Worm (Caenorhabditis elegans) whole organism, L1 larva: ENCODE results near the gene unc-6.

Experiments
- C16A3.4 ChIP-seq: fragments of 150-350 bp; optimal IDR thresholded peaks from 2 replicates; lab custom pipeline; 2014; ENCODE audit warnings: missing biosample characterization, missing genetic modification characterization
- dpl-1 ChIP-seq, 3 experiments: fragments of 150-350 bp in 2 of 3; sonication (generic microtip) in 1 of 3; optimal IDR thresholded peaks; 2 replicates each; lab custom pipeline; 2014 to 2017; ENCODE audit warnings: missing biosample characterization in 3 of 3, missing genetic modification characterization in 3 of 3, missing genetic modification reagents in 3 of 3
- dsc-1 ChIP-seq: sonication (generic microtip); optimal IDR thresholded peaks from 2 replicates; lab custom pipeline; 2016; ENCODE audit warnings: mild to moderate bottlenecking, missing genetic modification characterization, missing compliant biosample characterization
- fkh-10 ChIP-seq: sonication (generic microtip); optimal IDR thresholded peaks from 2 replicates; lab custom pipeline; 2017; ENCODE audit warnings: missing biosample characterization, missing genetic modification reagents, missing genetic modification characterization
- irx-1 ChIP-seq: sonication (generic microtip); optimal IDR thresholded peaks from 2 replicates; lab custom pipeline; 2016; ENCODE audit warnings: missing genetic modification characterization, missing compliant biosample characterization
- lin-15B ChIP-seq: fragments of 150-350 bp; sonication (generic microtip); optimal IDR thresholded peaks from 3 replicates; lab custom pipeline; 2014; ENCODE audit warnings: missing biosample characterization, missing genetic modification characterization
- lin-35 ChIP-seq, 2 experiments: fragments of 150-350 bp; optimal IDR thresholded peaks; 2 replicates each; lab custom pipeline; 2014; ENCODE audit warnings: missing biosample characterization in 2 of 2, missing genetic modification characterization in 2 of 2, missing genetic modification reagents in 2 of 2
- nhr-77 ChIP-seq: fragments of 150-350 bp; optimal IDR thresholded peaks from 2 replicates; lab custom pipeline; 2014; ENCODE audit warnings: missing biosample characterization, missing genetic modification characterization
- nhr-85 ChIP-seq: sonication (generic microtip); peaks from one replicate; lab custom pipeline; 2016; ENCODE audit warnings: missing genetic modification characterization, inconsistent platforms, missing compliant biosample characterization
- rnt-1 ChIP-seq: sonication (generic microtip); optimal IDR thresholded peaks from 2 replicates; lab custom pipeline; 2016; ENCODE audit warnings: mild to moderate bottlenecking, missing genetic modification characterization, moderate library complexity, missing compliant biosample characterization
- snpc-4 ChIP-seq: fragments of 150-350 bp; optimal IDR thresholded peaks from 2 replicates; lab custom pipeline; 2014; ENCODE audit warnings: missing biosample characterization, missing genetic modification characterization
- sox-4 ChIP-seq: sonication (generic microtip); optimal IDR thresholded peaks from 2 replicates; lab custom pipeline; 2016; ENCODE audit warnings: missing genetic modification characterization, missing compliant biosample characterization
- unc-62 ChIP-seq: fragments of 150-350 bp; optimal IDR thresholded peaks from 2 replicates; lab custom pipeline; 2014; ENCODE audit warnings: missing biosample characterization, missing genetic modification reagents, missing genetic modification characterization
- ztf-11 ChIP-seq, 2 experiments: sonication (generic microtip); optimal IDR thresholded peaks; 2 replicates each; lab custom pipeline; 2016 to 2017; ENCODE audit warnings: missing genetic modification characterization in 2 of 2, missing biosample characterization in 1 of 2, missing compliant biosample characterization in 1 of 2

DNA sequence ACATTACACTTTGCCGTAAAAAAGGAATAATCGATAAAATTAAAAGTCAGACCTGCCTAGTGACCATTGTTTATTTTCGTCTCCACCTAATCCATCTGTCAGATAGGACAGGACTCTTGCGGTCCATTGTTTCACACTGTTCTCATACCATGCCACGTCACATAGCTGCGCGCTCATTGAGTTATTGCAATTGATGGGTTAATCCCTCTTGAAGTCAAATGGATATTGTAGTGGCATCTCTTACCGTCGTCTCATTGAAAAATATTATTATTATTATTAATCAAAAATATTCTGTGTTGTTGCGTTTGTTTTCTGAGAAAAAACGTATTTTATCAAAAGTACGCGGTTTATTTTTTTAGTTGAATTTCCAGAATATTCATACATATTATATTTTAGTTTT is 1.3 kb upstream of the unc-6 start:
- TF ChIP-seq dpl-1 (GFP tag; optimal IDR thresholded peaks at IDR 0.05; lab: Kevin White, UChicago): no peak
- TF ChIP-seq sox-4 (tag; lab: Kevin White, UChicago): no peak
- TF ChIP-seq unc-62 (GFP tag; lab: Kevin White, UChicago): no peak
- no peak for TF ChIP-seq irx-1
- no peak for TF ChIP-seq dsc-1 (tag; lab: Kevin White, UChicago)
- no peak for TF ChIP-seq lin-35 (GFP tag; optimal IDR thresholded peaks at IDR 0.05; lab: Kevin White, UChicago)
- TF ChIP-seq C16A3.4 (tag; lab: Kevin White, UChicago): no peak
- no peak for TF ChIP-seq ztf-11 (tag; optimal IDR thresholded peaks at IDR 0.05; lab: Kevin White, UChicago)
- no peak for TF ChIP-seq fkh-10 (GFP tag; lab: Kevin White, UChicago)
- TF ChIP-seq lin-15B (tag; lab: Kevin White, UChicago): no peak
- TF ChIP-seq nhr-85 (tag; lab: Kevin White, UChicago): no peak
- TF ChIP-seq nhr-77 (tag; lab: Kevin White, UChicago): no peak
- no peak for TF ChIP-seq rnt-1 (tag; lab: Kevin White, UChicago)
- TF ChIP-seq snpc-4 (tag; lab: Kevin White, UChicago): no peak
